Fruit fly (Drosophila melanogaster) whole organism, embryonic: ENCODE data around the gene zen2.

Experiments
- Bgb ChIP-seq: fragments of 200-800 bp; sonication (Bioruptor generic); IDR thresholded peaks from 2 replicates; pipeline ENCODE4 v1.3.6; 2022; ENCODE audit warnings: missing biosample characterization, missing genetic modification characterization; ENCODE audit not compliant: partially characterized antibody
- CG10267 ChIP-seq: fragments of 200-800 bp; sonication (Bioruptor generic); optimal IDR thresholded peaks from 2 replicates; lab custom pipeline; 2018; ENCODE audit warnings: missing biosample characterization, mild to moderate bottlenecking, missing genetic modification characterization, moderate library complexity
- CG10979 ChIP-seq: fragments of 200-800 bp; sonication (Bioruptor generic); optimal IDR thresholded peaks from 2 replicates; lab custom pipeline; 2018; ENCODE audit warnings: missing biosample characterization, mild to moderate bottlenecking, missing genetic modification characterization, moderate library complexity
- CG11560 ChIP-seq: fragments of 200-800 bp; sonication (Bioruptor generic); IDR thresholded peaks from 3 replicates; pipeline ENCODE4 v1.3.6; 2022; ENCODE audit warnings: missing biosample characterization, missing genetic modification characterization
- CG14710 ChIP-seq: fragments of 200-800 bp; sonication (Bioruptor generic); optimal IDR thresholded peaks from 3 replicates; lab custom pipeline; 2019; ENCODE audit warnings: missing biosample characterization, mild to moderate bottlenecking, missing genetic modification characterization, moderate library complexity
- CG15073 ChIP-seq: fragments of 200-800 bp; sonication (Bioruptor generic); optimal IDR thresholded peaks from 2 replicates; lab custom pipeline; 2016; ENCODE audit warnings: missing biosample characterization, missing genetic modification characterization
- CG15696 ChIP-seq: fragments of 200-800 bp; sonication (Bioruptor generic); optimal IDR thresholded peaks from 2 replicates; lab custom pipeline; 2019; ENCODE audit warnings: missing biosample characterization, mild to moderate bottlenecking, missing genetic modification characterization, moderate library complexity
- CG17361 ChIP-seq: fragments of 200-800 bp; sonication (Bioruptor generic); IDR thresholded peaks from 3 replicates; pipeline ENCODE4 v1.3.6; 2022; ENCODE audit warnings: missing biosample characterization, missing genetic modification characterization
- CG17612 ChIP-seq: fragments of 200-800 bp; sonication (Bioruptor generic); IDR thresholded peaks from 2 replicates; pipeline ENCODE4 v1.3.6; 2022; ENCODE audit warnings: missing biosample characterization, missing genetic modification characterization
- CG17829 ChIP-seq: fragments of 200-800 bp; optimal IDR thresholded peaks from 2 replicates; lab custom pipeline; 2019; ENCODE audit warnings: missing biosample characterization, mild to moderate bottlenecking, missing genetic modification characterization, moderate library complexity
- CG18262 ChIP-seq: fragments of 200-800 bp; optimal IDR thresholded peaks from 3 replicates; lab custom pipeline; 2019; ENCODE audit warnings: missing biosample characterization, mild to moderate bottlenecking, missing genetic modification characterization, moderate library complexity
- CG2712 ChIP-seq: fragments of 200-800 bp; optimal IDR thresholded peaks from 3 replicates; lab custom pipeline; 2019; ENCODE audit warnings: missing biosample characterization, mild to moderate bottlenecking, missing genetic modification characterization, moderate library complexity
- CG4424 ChIP-seq: fragments of 200-800 bp; sonication (Bioruptor generic); optimal IDR thresholded peaks from 3 replicates; lab custom pipeline; 2016; ENCODE audit warnings: missing biosample characterization, missing genetic modification characterization
- CG6689 ChIP-seq: fragments of 200-800 bp; sonication (Bioruptor generic); IDR thresholded peaks from 2 replicates; pipeline ENCODE4 v1.3.6; 2022; ENCODE audit warnings: missing biosample characterization, missing genetic modification characterization
- CG7556 ChIP-seq: fragments of 200-800 bp; sonication (Bioruptor generic); optimal IDR thresholded peaks from 2 replicates; lab custom pipeline; 2017; ENCODE audit warnings: missing biosample characterization, mild to moderate bottlenecking, missing genetic modification characterization
- CG7839 ChIP-seq: fragments of 200-800 bp; sonication (Bioruptor generic); optimal IDR thresholded peaks from 3 replicates; lab custom pipeline; 2018; ENCODE audit warnings: missing biosample characterization, mild to moderate bottlenecking, missing genetic modification characterization, moderate library complexity
- CG7987 ChIP-seq: fragments of 200-800 bp; sonication (Bioruptor generic); optimal IDR thresholded peaks from 2 replicates; lab custom pipeline; 2018; ENCODE audit warnings: missing biosample characterization, mild to moderate bottlenecking, missing genetic modification characterization, moderate library complexity
- CG8089 ChIP-seq: fragments of 200-800 bp; sonication (Bioruptor generic); optimal IDR thresholded peaks from 3 replicates; lab custom pipeline; 2016; ENCODE audit warnings: missing biosample characterization, missing genetic modification characterization
- CG8388 ChIP-seq: fragments of 200-800 bp; sonication (Bioruptor generic); optimal IDR thresholded peaks from 2 replicates; lab custom pipeline; 2019; ENCODE audit warnings: missing biosample characterization, mild to moderate bottlenecking, missing genetic modification characterization, moderate library complexity
- CG8924 ChIP-seq: fragments of 200-800 bp; optimal IDR thresholded peaks from 3 replicates; lab custom pipeline; 2019; ENCODE audit warnings: missing biosample characterization, mild to moderate bottlenecking, missing genetic modification characterization, moderate library complexity
- CG9727 ChIP-seq: fragments of 200-800 bp; sonication (Bioruptor generic); optimal IDR thresholded peaks from 3 replicates; lab custom pipeline; 2017; ENCODE audit warnings: missing biosample characterization, mild to moderate bottlenecking, missing genetic modification characterization
- CoRest ChIP-seq: fragments of 200-800 bp; sonication (Bioruptor generic); optimal IDR thresholded peaks from 3 replicates; lab custom pipeline; 2018; ENCODE audit warnings: missing biosample characterization, mild to moderate bottlenecking, missing genetic modification characterization, moderate library complexity
- D ChIP-seq, 2 experiments: fragments of 200-800 bp in 1 of 2; fragments of >200 bp in 1 of 2; sonication (Bioruptor generic) in 1 of 2; optimal IDR thresholded peaks; 2 replicates in 1 of 2; 3 replicates in 1 of 2; lab custom pipeline; 2017; ENCODE audit warnings: mild to moderate bottlenecking in 1 of 2, missing biosample characterization in 1 of 2, missing genetic modification characterization in 1 of 2, missing genetic modification reagents in 1 of 2
- D19A ChIP-seq: fragments of 200-800 bp; optimal IDR thresholded peaks from 3 replicates; lab custom pipeline; 2019; ENCODE audit warnings: missing biosample characterization, mild to moderate bottlenecking, missing genetic modification characterization, moderate library complexity
- Dbx ChIP-seq: fragments of 200-800 bp; sonication (Bioruptor generic); IDR thresholded peaks from 3 replicates; pipeline ENCODE4 v1.3.6; 2022; ENCODE audit warnings: missing biosample characterization, missing genetic modification characterization
- Doc3 ChIP-seq: fragments of 200-800 bp; sonication (Bioruptor generic); IDR thresholded peaks from 3 replicates; pipeline ENCODE4 v1.3.6; 2022; ENCODE audit warnings: missing biosample characterization, missing genetic modification characterization; ENCODE audit not compliant: partially characterized antibody
- ERR ChIP-seq: fragments of 200-800 bp; sonication (Bioruptor generic); optimal IDR thresholded peaks from 2 replicates; lab custom pipeline; 2016; ENCODE audit warnings: missing biosample characterization, missing genetic modification characterization
- Kr ChIP-seq: fragments of 200-800 bp; sonication (Bioruptor generic); optimal IDR thresholded peaks from 2 replicates; lab custom pipeline; 2017; ENCODE audit warnings: missing biosample characterization, mild to moderate bottlenecking, missing genetic modification characterization
- Sox100B ChIP-seq: fragments of 200-800 bp; sonication (Bioruptor generic); optimal IDR thresholded peaks from 3 replicates; lab custom pipeline; 2018; ENCODE audit warnings: missing biosample characterization, mild to moderate bottlenecking, missing genetic modification characterization
- ab ChIP-seq: fragments of 200-800 bp; sonication (Bioruptor generic); optimal IDR thresholded peaks from 2 replicates; lab custom pipeline; 2016; ENCODE audit warnings: missing biosample characterization, missing genetic modification characterization
- bcd ChIP-seq: fragments of 200-800 bp; sonication (Bioruptor generic); optimal IDR thresholded peaks from 2 replicates; lab custom pipeline; 2017; ENCODE audit warnings: missing biosample characterization, mild to moderate bottlenecking, missing genetic modification characterization
- chinmo ChIP-seq: fragments of 200-800 bp; sonication (Bioruptor generic); IDR thresholded peaks from 4 replicates; pipeline ENCODE4 v1.3.6; 2022; ENCODE audit warnings: missing biosample characterization, missing genetic modification characterization; ENCODE audit not compliant: partially characterized antibody
- dmrt11E ChIP-seq: fragments of 200-800 bp; sonication (Bioruptor generic); optimal IDR thresholded peaks from 3 replicates; lab custom pipeline; 2018; ENCODE audit warnings: missing biosample characterization, mild to moderate bottlenecking, missing genetic modification characterization, moderate library complexity
- dmrt99B ChIP-seq: fragments of 200-800 bp; sonication (Bioruptor generic); optimal IDR thresholded peaks from 2 replicates; lab custom pipeline; 2018; ENCODE audit warnings: missing biosample characterization, mild to moderate bottlenecking, missing genetic modification characterization, moderate library complexity
- gem ChIP-seq: fragments of 200-800 bp; sonication (Bioruptor generic); optimal IDR thresholded peaks from 2 replicates; lab custom pipeline; 2019; ENCODE audit warnings: missing biosample characterization, mild to moderate bottlenecking, missing genetic modification characterization, moderate library complexity
- knrl ChIP-seq: fragments of 200-800 bp; sonication (Bioruptor generic); IDR thresholded peaks from 3 replicates; pipeline ENCODE4 v1.3.6; 2022; ENCODE audit warnings: missing biosample characterization, missing genetic modification characterization; ENCODE audit not compliant: partially characterized antibody
- lola ChIP-seq, 3 experiments: fragments of >200 bp in 2 of 3; fragments of 200-800 bp in 1 of 3; sonication (Bioruptor generic) in 1 of 3; optimal IDR thresholded peaks; 2 replicates each; lab custom pipeline; 2017 to 2019; ENCODE audit warnings: missing biosample characterization in 3 of 3, missing genetic modification characterization in 3 of 3, mild to moderate bottlenecking in 1 of 3, moderate library complexity in 1 of 3
- nmo ChIP-seq: fragments of 200-800 bp; sonication (Bioruptor generic); optimal IDR thresholded peaks from 2 replicates; lab custom pipeline; 2018; ENCODE audit warnings: missing biosample characterization, mild to moderate bottlenecking, missing genetic modification characterization, moderate library complexity
- org-1 ChIP-seq: fragments of 200-800 bp; sonication (Bioruptor generic); optimal IDR thresholded peaks from 2 replicates; lab custom pipeline; 2017; ENCODE audit warnings: missing biosample characterization, missing genetic modification characterization
- phol ChIP-seq: fragments of 200-800 bp; sonication (Bioruptor generic); optimal IDR thresholded peaks from 3 replicates; lab custom pipeline; 2018; ENCODE audit warnings: missing biosample characterization, mild to moderate bottlenecking, missing genetic modification characterization, moderate library complexity
- prd ChIP-seq, 3 experiments: fragments of >200 bp in 2 of 3; fragments of 200-800 bp in 1 of 3; sonication (Bioruptor generic) in 1 of 3; optimal IDR thresholded peaks in 2 of 3; IDR thresholded peaks in 1 of 3; 2 replicates in 2 of 3; 3 replicates in 1 of 3; pipeline versions ENCODE4 v1.3.6 to Lab custom; 2017 to 2022; ENCODE audit warnings: missing biosample characterization in 1 of 3, missing genetic modification characterization in 1 of 3
- sens ChIP-seq: fragments of 200-800 bp; sonication (Bioruptor generic); peaks from one replicate; lab custom pipeline; 2016; ENCODE audit warnings: missing biosample characterization, missing genetic modification characterization
- sisA ChIP-seq: fragments of 200-800 bp; sonication (Bioruptor generic); IDR thresholded peaks from 2 replicates; pipeline ENCODE4 v1.3.6; 2022; ENCODE audit warnings: missing biosample characterization, missing genetic modification characterization
- twi ChIP-seq: fragments of 200-800 bp; optimal IDR thresholded peaks from 2 replicates; lab custom pipeline; 2019; ENCODE audit warnings: missing biosample characterization, mild to moderate bottlenecking, missing genetic modification characterization, moderate library complexity
- vvl ChIP-seq: fragments of 200-800 bp; sonication (Bioruptor generic); IDR thresholded peaks from 2 replicates; pipeline ENCODE4 v1.3.6; 2022; ENCODE audit warnings: missing biosample characterization, missing genetic modification characterization
- zen ChIP-seq: fragments of 200-800 bp; sonication (Bioruptor generic); optimal IDR thresholded peaks from 3 replicates; lab custom pipeline; 2018; ENCODE audit warnings: missing biosample characterization, mild to moderate bottlenecking, missing genetic modification characterization, moderate library complexity
- zf30C ChIP-seq: fragments of 200-800 bp; sonication (Bioruptor generic); optimal IDR thresholded peaks from 3 replicates; lab custom pipeline; 2018; ENCODE audit warnings: missing biosample characterization, mild to moderate bottlenecking, missing genetic modification characterization

The zen2 gene

dm6 chr3R:6751467-6752155, 7.7 kb upstream of the zen2 start:
- TF ChIP-seq CG17361 (GFP tag; lab: Robert Waterston, UW): 0 out of 3 replicates have a peak, but pooled peaks have one; percentile 42
- TF ChIP-seq CG10267: peak; percentile 21
- peak; percentile 59 for TF ChIP-seq CG18262 (tag; lab: Kevin White, UChicago)
- TF ChIP-seq dmrt11E (tag; lab: Kevin White, UChicago): peak; percentile 45
- no peak for TF ChIP-seq sisA (GFP tag; lab: Robert Waterston, UW)
- TF ChIP-seq vvl: no peak
- no peak for TF ChIP-seq Dbx (GFP tag; lab: Robert Waterston, UW)
- peak; percentile 60 for TF ChIP-seq CG10979 (tag; lab: Kevin White, UChicago)
- no peak for TF ChIP-seq Bgb
- TF ChIP-seq ERR: no peak
- TF ChIP-seq Kr: peak; percentile 23
- TF ChIP-seq CG8089 (GFP tag; lab: Kevin White, UChicago): no peak
- TF ChIP-seq prd (optimal IDR thresholded peaks at IDR 0.05; lab: Kevin White, UChicago): no peak
- peak; percentile 15; the same call in 1 of the 3 replicates for TF ChIP-seq prd (GFP tag; IDR thresholded peaks at IDR 0.05; lab: Robert Waterston, UW)
- no peak for TF ChIP-seq CG11560 (tag; lab: Robert Waterston, UW)
- TF ChIP-seq CG8924: peak; percentile 16
- peak; percentile 25 for TF ChIP-seq CG9727 (GFP tag; lab: Kevin White, UChicago)
- TF ChIP-seq ab (GFP tag; lab: Kevin White, UChicago): no peak
- no peak for TF ChIP-seq knrl (GFP tag; lab: Robert Waterston, UW)
- no peak for TF ChIP-seq CG7839 (tag; lab: Kevin White, UChicago)
- peak; percentile 11 for TF ChIP-seq CG17829 (tag; lab: Kevin White, UChicago)
- peak; percentile 39 for TF ChIP-seq phol
- TF ChIP-seq zf30C (GFP tag; lab: Kevin White, UChicago): peak; percentile 49
- no peak for TF ChIP-seq CG7987 (GFP tag; lab: Kevin White, UChicago)
- no peak for TF ChIP-seq D (optimal IDR thresholded peaks at IDR 0.05; lab: Kevin White, UChicago)
- peak; percentile 5 for TF ChIP-seq D (GFP tag; optimal IDR thresholded peaks at IDR 0.05; lab: Kevin White, UChicago)
- no peak for TF ChIP-seq chinmo (GFP tag; lab: Robert Waterston, UW)
- TF ChIP-seq D19A (tag; lab: Kevin White, UChicago): peak; percentile 9
- TF ChIP-seq bcd: peak; percentile 27
- peak; percentile 22 for TF ChIP-seq Sox100B (GFP tag; lab: Kevin White, UChicago)
- TF ChIP-seq lola (GFP tag; optimal IDR thresholded peaks at IDR 0.05; lab: Kevin White, UChicago): peak in 1 of 3 experiments; percentile 45
- peak; percentile 6 for TF ChIP-seq CG4424
- TF ChIP-seq CG17612 (GFP tag; lab: Robert Waterston, UW): no peak
- peak; percentile 34 for TF ChIP-seq CG14710 (tag; lab: Kevin White, UChicago)
- TF ChIP-seq gem (tag; lab: Kevin White, UChicago): peak; percentile 45
- peak; percentile 18 for TF ChIP-seq CG7556 (GFP tag; lab: Kevin White, UChicago)
- peak; percentile 44 for TF ChIP-seq CG15696 (tag; lab: Kevin White, UChicago)
- peak; percentile 4 for TF ChIP-seq CoRest (tag; lab: Kevin White, UChicago)
- no peak for TF ChIP-seq CG15073 (GFP tag; lab: Kevin White, UChicago)
- peak; percentile 48 for TF ChIP-seq CG2712 (tag; lab: Kevin White, UChicago)
- TF ChIP-seq zen (tag; lab: Kevin White, UChicago): peak; percentile 71
- 0 out of 2 replicates have a peak, but pooled peaks have one; percentile 42 for TF ChIP-seq CG6689 (GFP tag; lab: Robert Waterston, UW)
- TF ChIP-seq org-1 (GFP tag; lab: Kevin White, UChicago): no peak
- TF ChIP-seq twi: peak; percentile 94
- TF ChIP-seq Doc3: no peak
- TF ChIP-seq sens (GFP tag; lab: Kevin White, UChicago): peak; percentile 77
- TF ChIP-seq dmrt99B: peak; percentile 14
- TF ChIP-seq nmo (GFP tag; lab: Kevin White, UChicago): peak; percentile 18
- TF ChIP-seq CG8388 (GFP tag; lab: Kevin White, UChicago): peak; percentile 4
